Fruit fly (Drosophila melanogaster): ENCODE measurements around the gene Dyro.

Dyro gene

DNA sequence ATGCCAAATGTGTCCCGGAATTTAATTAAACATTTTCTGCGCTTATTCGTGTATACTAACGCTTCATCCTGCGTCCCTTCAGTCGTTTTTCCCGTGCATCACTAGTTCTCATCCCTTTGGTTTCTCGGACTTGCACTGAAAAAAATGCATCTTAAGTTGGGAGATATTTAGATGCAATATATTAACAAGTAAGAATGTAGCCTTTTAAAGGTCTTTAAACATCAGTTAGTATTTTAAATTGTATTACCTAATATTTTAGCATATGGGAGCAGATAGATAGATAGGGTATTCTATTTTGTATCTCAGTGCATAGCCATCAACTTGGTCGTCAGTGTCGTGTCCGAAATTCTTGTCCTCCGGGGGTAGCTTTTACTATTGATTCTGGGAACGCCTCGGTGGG, 38.3 kb upstream of the Dyro start (continued):
- no peak for TF ChIP-seq wdn (GFP tag; IDR thresholded peaks at IDR 0.05)
- no peak for TF ChIP-seq fd64A (GFP tag; optimal IDR thresholded peaks at IDR 0.05)
- TF ChIP-seq inv (GFP tag; IDR thresholded peaks at IDR 0.05; ENCODE audit: partially characterized antibody): no peak
- TF ChIP-seq Hr3 (GFP tag; optimal IDR thresholded peaks at IDR 0.05): peak; percentile 45
- TF ChIP-seq H15 (GFP tag; IDR thresholded peaks at IDR 0.05): peak; percentile 21; the same call in 1 of the 3 replicates
- no peak for TF ChIP-seq aop (GFP tag; IDR thresholded peaks at IDR 0.05)
- no peak for TF ChIP-seq CG9215 (GFP tag; IDR thresholded peaks at IDR 0.05)
- no peak for TF ChIP-seq CG13624 (GFP tag; optimal IDR thresholded peaks at IDR 0.05)
- TF ChIP-seq pho (GFP tag; optimal IDR thresholded peaks at IDR 0.05): no peak
- TF ChIP-seq Hr78 (GFP tag; optimal IDR thresholded peaks at IDR 0.05): no peak
- peak; percentile 37 for TF ChIP-seq gcm (GFP tag; optimal IDR thresholded peaks at IDR 0.05)
- TF ChIP-seq CG11560 (tag; IDR thresholded peaks at IDR 0.05): no peak
- TF ChIP-seq CG1233 (GFP tag; optimal IDR thresholded peaks at IDR 0.05): peak; percentile 3
- peak; percentile 58 for TF ChIP-seq row (GFP tag; IDR thresholded peaks at IDR 0.05)
- TF ChIP-seq CG12071 (GFP tag; optimal IDR thresholded peaks at IDR 0.05): peak; percentile 23
- no peak for TF ChIP-seq danr (GFP tag; IDR thresholded peaks at IDR 0.05)
- TF ChIP-seq CG4282 (GFP tag; optimal IDR thresholded peaks at IDR 0.05): no peak
- peak; percentile 2 for TF ChIP-seq Atf-2 (GFP tag; optimal IDR thresholded peaks at IDR 0.05)
- no peak for TF ChIP-seq yki (optimal IDR thresholded peaks at IDR 0.05)
- no peak for TF ChIP-seq CG3995 (GFP tag; optimal IDR thresholded peaks at IDR 0.05)
- peak; percentile 31 for TF ChIP-seq CG33557 (GFP tag; optimal IDR thresholded peaks at IDR 0.05)
- no peak for TF ChIP-seq Gsc (GFP tag; IDR thresholded peaks at IDR 0.05)
- TF ChIP-seq odd (GFP tag; optimal IDR thresholded peaks at IDR 0.05): peak; percentile 2
- TF ChIP-seq zf30C (GFP tag; optimal IDR thresholded peaks at IDR 0.05): peak; percentile 28
- no peak for TF ChIP-seq CG9932 (GFP tag; IDR thresholded peaks at IDR 0.05)
- TF ChIP-seq CG10209 (GFP tag; optimal IDR thresholded peaks at IDR 0.05): peak; percentile 45
- peak; percentile 28; the same call in 1 of the 3 replicates for TF ChIP-seq so (GFP tag; IDR thresholded peaks at IDR 0.05)
- no peak for TF ChIP-seq Lpt (GFP tag; optimal IDR thresholded peaks at IDR 0.05)
- TF ChIP-seq chn (GFP tag; optimal IDR thresholded peaks at IDR 0.05): peak; percentile 23
- peak; percentile 41 for TF ChIP-seq CG13775 (GFP tag; optimal IDR thresholded peaks at IDR 0.05)
- TF ChIP-seq CG11093 (GFP tag; IDR thresholded peaks at IDR 0.05): no peak
- peak; percentile 49; the same call in 1 of the 2 replicates for TF ChIP-seq lmd (GFP tag; IDR thresholded peaks at IDR 0.05)
- TF ChIP-seq kni (GFP tag; optimal IDR thresholded peaks at IDR 0.05): no peak
- TF ChIP-seq CG6654 (GFP tag; optimal IDR thresholded peaks at IDR 0.05): no peak
- no peak for TF ChIP-seq CG17186 (GFP tag; optimal IDR thresholded peaks at IDR 0.05)
- TF ChIP-seq tgo (GFP tag; IDR thresholded peaks at IDR 0.05): peak; percentile 59; the same call in 2 of the 3 replicates
- TF ChIP-seq sens-2 (GFP tag; IDR thresholded peaks at IDR 0.05): no peak
- no peak for TF ChIP-seq gcm2 (GFP tag; optimal IDR thresholded peaks at IDR 0.05)
- peak; percentile 25 for TF ChIP-seq CG16815 (GFP tag; optimal IDR thresholded peaks at IDR 0.05)
- TF ChIP-seq org-1 (GFP tag; optimal IDR thresholded peaks at IDR 0.05): peak; percentile 21
- no peak for TF ChIP-seq E2f2 (GFP tag; IDR thresholded peaks at IDR 0.05)
- no peak for TF ChIP-seq Dfd (GFP tag; optimal IDR thresholded peaks at IDR 0.05)
- TF ChIP-seq Hmr (GFP tag; optimal IDR thresholded peaks at IDR 0.05): peak; percentile 30
- TF ChIP-seq Nf-YA (GFP tag; IDR thresholded peaks at IDR 0.05): no peak
- no peak for TF ChIP-seq CG11723 (GFP tag; optimal IDR thresholded peaks at IDR 0.05)
- TF ChIP-seq chm (GFP tag; IDR thresholded peaks at IDR 0.05): no peak
- no peak for TF ChIP-seq maf-S (GFP tag; optimal IDR thresholded peaks at IDR 0.05)
- TF ChIP-seq CG3838 (GFP tag; optimal IDR thresholded peaks at IDR 0.05): no peak
- no peak for TF ChIP-seq exex (tag; optimal IDR thresholded peaks at IDR 0.05)
- TF ChIP-seq Dip3 (GFP tag; optimal IDR thresholded peaks at IDR 0.05): no peak
- TF ChIP-seq CG12942 (GFP tag; optimal IDR thresholded peaks at IDR 0.05): peak; percentile 13
- TF ChIP-seq CG3407 (GFP tag; optimal IDR thresholded peaks at IDR 0.05): no peak
- TF ChIP-seq HLH3B (GFP tag; IDR thresholded peaks at IDR 0.05): 0 out of 2 replicates have a peak, but pooled peaks have one; percentile 41

All from whole organism, embryonic.